Worm (Caenorhabditis elegans) whole organism, young adult: ENCODE results near the gene nspc-12.

ENCODE experiments used
- aptf-2 ChIP-seq: fragments of 200-800 bp; sonication (Bioruptor generic); conservative IDR thresholded peaks from 2 replicates; pipeline ENCODE4 v1.3.6; 2022; ENCODE audit warnings: missing genetic modification reagents, missing genetic modification characterization, missing compliant biosample characterization
- ztf-28 ChIP-seq: fragments of 200-800 bp; sonication (Bioruptor generic); IDR thresholded peaks from 2 replicates; pipeline ENCODE4 v1.3.6; 2022; ENCODE audit warnings: missing genetic modification reagents, missing genetic modification characterization, missing compliant biosample characterization

- TF ChIP-seq ztf-28 (GFP tag; lab: Robert Waterston, UW) (no peak), aptf-2 (GFP tag; lab: Robert Waterston, UW) (no peak)
Observed at ce11 chrX:12335808-12336207, 20.7 kb downstream of the nspc-12 start, which contains the start of gene srd-48.
